Worm (Caenorhabditis elegans): ENCODE measurements around the gene F11G11.4.
A peak's percentile ranks its signal among the peaks of the same experiment; 100 is the strongest.

F11G11.4 gene

ce11 chrII:4904277-4904676 is 43.9 kb downstream of the F11G11.4 start (continued):
- TF ChIP-seq nhr-102 (tag; optimal IDR thresholded peaks at IDR 0.05) (peak; percentile 11), pha-4 (GFP tag; IDR thresholded peaks at IDR 0.05) (peak; percentile 37; the same call in 1 of the 2 replicates), pha-4 (tag; optimal IDR thresholded peaks at IDR 0.05) (peak; percentile 23), lin-38 (GFP tag; IDR thresholded peaks at IDR 0.05) (peak; percentile 74), dve-1 (tag; optimal IDR thresholded peaks at IDR 0.05; ENCODE audit: insufficient read depth) (peak; percentile 75), ama-1 (optimal IDR thresholded peaks at IDR 0.05) (peak; percentile 50), nhr-77 (tag; optimal IDR thresholded peaks at IDR 0.05) (peak; percentile 77), mdl-1 (tag; optimal IDR thresholded peaks at IDR 0.05) (peak; percentile 37 to 86), lsy-2 (tag; optimal IDR thresholded peaks at IDR 0.05) (peak; percentile 16 to 84), ctbp-1 (GFP tag; IDR thresholded peaks at IDR 0.05) (peak; percentile 41; the same call in 1 of the 2 replicates), dmd-6 (GFP tag; IDR thresholded peaks at IDR 0.05) (peak; percentile 66), Y48G9A.11 (GFP tag; IDR thresholded peaks at IDR 0.05) (no peak), mep-1 (tag; optimal IDR thresholded peaks at IDR 0.05) (peak; percentile 78), dmd-8 (GFP tag; IDR thresholded peaks at IDR 0.05) (no peak), madf-9 (GFP tag; conservative IDR thresholded peaks at IDR 0.05) (0 out of 2 replicates have a peak, but pooled peaks have one; percentile 42), ceh-82 (tag; optimal IDR thresholded peaks at IDR 0.05) (no peak), fkh-10 (GFP tag; optimal IDR thresholded peaks at IDR 0.05) (peak; percentile 33), fos-1 (tag; optimal IDR thresholded peaks at IDR 0.05) (no peak), aly-2 (tag; optimal IDR thresholded peaks at IDR 0.05) (no peak), T20F7.1 (GFP tag; optimal IDR thresholded peaks at IDR 0.05) (peak; percentile 25), rbr-2 (tag; optimal IDR thresholded peaks at IDR 0.05) (peak; percentile 64), nhr-25 (tag; optimal IDR thresholded peaks at IDR 0.05; ENCODE audit: borderline replicate concordance, insufficient read depth) (no peak)

ce11 chrII:4904778-4905177 is 44.4 kb downstream of the F11G11.4 start, which contains the start of gene btbd-10:
TSS of gene btbd-10 (plus strand) at chrII:4905008.
- TF ChIP-seq arid-1 (GFP tag; conservative IDR thresholded peaks at IDR 0.05) (no peak), ceh-62 (tag; optimal IDR thresholded peaks at IDR 0.05) (no peak), lin-1 (GFP tag; IDR thresholded peaks at IDR 0.05) (0 out of 2 replicates have a peak, but pooled peaks have one; percentile 14), daf-16 (GFP tag; optimal IDR thresholded peaks at IDR 0.05) (no peak), daf-16 (tag; optimal IDR thresholded peaks at IDR 0.05) (peak; percentile 62), aha-1 (tag) (peak; percentile 44), dmd-8 (GFP tag; IDR thresholded peaks at IDR 0.05) (no peak), nhr-77 (tag; optimal IDR thresholded peaks at IDR 0.05) (no peak), lin-13 (GFP tag; optimal IDR thresholded peaks at IDR 0.05) (no peak), hlh-11 (tag; optimal IDR thresholded peaks at IDR 0.05) (peak; percentile 5), nhr-25 (tag; optimal IDR thresholded peaks at IDR 0.05; ENCODE audit: borderline replicate concordance, insufficient read depth) (no peak), ceh-32 (tag; optimal IDR thresholded peaks at IDR 0.05; ENCODE audit: poor library complexity) (no peak), ztf-11 (tag; optimal IDR thresholded peaks at IDR 0.05) (no peak), egl-27 (tag; optimal IDR thresholded peaks at IDR 0.05) (no peak), ztf-7 (tag; optimal IDR thresholded peaks at IDR 0.05) (no peak), spr-3 (GFP tag; optimal IDR thresholded peaks at IDR 0.05) (no peak), php-3 (GFP tag; IDR thresholded peaks at IDR 0.05) (peak; percentile 81), duxl-1 (tag; optimal IDR thresholded peaks at IDR 0.05; ENCODE audit: poor library complexity) (no peak), lsy-2 (tag; optimal IDR thresholded peaks at IDR 0.05) (no peak), ama-1 (optimal IDR thresholded peaks at IDR 0.05) (no peak), nhr-111 (GFP tag; optimal IDR thresholded peaks at IDR 0.05) (no peak), nhr-28 (tag; optimal IDR thresholded peaks at IDR 0.05) (peak; percentile 38), dmd-6 (GFP tag; IDR thresholded peaks at IDR 0.05) (peak; percentile 28; the same call in 1 of the 2 replicates), rbr-2 (tag; optimal IDR thresholded peaks at IDR 0.05) (no peak), saeg-2 (GFP tag; IDR thresholded peaks at IDR 0.05) (no peak), tra-1 (GFP tag; IDR thresholded peaks at IDR 0.05) (no peak), zag-1 (tag; optimal IDR thresholded peaks at IDR 0.05) (no peak), dpl-1 (GFP tag; optimal IDR thresholded peaks at IDR 0.05) (no peak), jun-1 (tag; optimal IDR thresholded peaks at IDR 0.05) (no peak), Y105C5A.15 (GFP tag; IDR thresholded peaks at IDR 0.05) (no peak), nhr-48 (tag; optimal IDR thresholded peaks at IDR 0.05) (no peak), daf-19 (GFP tag; conservative IDR thresholded peaks at IDR 0.05) (no peak), lin-29 (GFP tag; IDR thresholded peaks at IDR 0.05) (no peak), zip-2 (tag; optimal IDR thresholded peaks at IDR 0.05) (no peak), nhr-102 (tag; optimal IDR thresholded peaks at IDR 0.05) (no peak), dve-1 (tag; optimal IDR thresholded peaks at IDR 0.05; ENCODE audit: insufficient read depth) (peak; percentile 5), mdl-1 (tag; optimal IDR thresholded peaks at IDR 0.05) (no peak), sdz-12 (GFP tag; optimal IDR thresholded peaks at IDR 0.05) (no peak)
